Fruit fly (Drosophila melanogaster) whole organism, embryonic: ENCODE data around the gene CG14022.
A peak's percentile ranks its signal among the peaks of the same experiment; 100 is the strongest.

ENCODE experiments used
- Blimp-1 ChIP-seq: fragments of 200-800 bp; sonication (Bioruptor generic); optimal IDR thresholded peaks from 3 replicates; lab custom pipeline; 2018; ENCODE audit warnings: missing biosample characterization, missing genetic modification characterization, mild to moderate bottlenecking, moderate library complexity, missing genetic modification reagents
- BtbVII ChIP-seq: fragments of 200-800 bp; sonication (Bioruptor generic); optimal IDR thresholded peaks from 3 replicates; lab custom pipeline; 2017; ENCODE audit warnings: missing biosample characterization, mild to moderate bottlenecking, missing genetic modification characterization
- CG10321 ChIP-seq: fragments of 200-800 bp; sonication (Bioruptor generic); IDR thresholded peaks from 2 replicates; pipeline ENCODE4 v1.3.6; 2022; ENCODE audit warnings: missing biosample characterization, missing genetic modification characterization
- CG11696 ChIP-seq: fragments of 200-800 bp; sonication (Bioruptor generic); IDR thresholded peaks from 2 replicates; pipeline ENCODE4 v1.3.6; 2022; ENCODE audit warnings: missing biosample characterization, missing genetic modification characterization
- CG13424 ChIP-seq: fragments of 200-800 bp; sonication (Bioruptor generic); optimal IDR thresholded peaks from 2 replicates; lab custom pipeline; 2019; ENCODE audit warnings: missing biosample characterization, mild to moderate bottlenecking, missing genetic modification characterization, moderate library complexity
- CG14050 ChIP-seq: fragments of 200-800 bp; sonication (Bioruptor generic); IDR thresholded peaks from 3 replicates; pipeline ENCODE4 v1.3.6; 2022; ENCODE audit warnings: missing biosample characterization, missing genetic modification characterization
- CG17328 ChIP-seq: fragments of 200-800 bp; sonication (Bioruptor generic); IDR thresholded peaks from 2 replicates; pipeline ENCODE4 v1.3.6; 2022; ENCODE audit warnings: missing biosample characterization, missing genetic modification characterization
- CG17612 ChIP-seq: fragments of 200-800 bp; sonication (Bioruptor generic); IDR thresholded peaks from 2 replicates; pipeline ENCODE4 v1.3.6; 2022; ENCODE audit warnings: missing biosample characterization, missing genetic modification characterization
- CG1832 ChIP-seq: fragments of 200-800 bp; sonication (Bioruptor generic); optimal IDR thresholded peaks from 2 replicates; lab custom pipeline; 2017; ENCODE audit warnings: missing biosample characterization, mild to moderate bottlenecking, missing genetic modification characterization, inconsistent platforms
- CG18476 ChIP-seq: fragments of 200-800 bp; sonication (Bioruptor generic); optimal IDR thresholded peaks from 2 replicates; lab custom pipeline; 2016; ENCODE audit warnings: missing biosample characterization, mild to moderate bottlenecking, missing genetic modification characterization
- CG2129 ChIP-seq: fragments of 200-800 bp; sonication (Bioruptor generic); IDR thresholded peaks from 2 replicates; pipeline ENCODE4 v1.3.6; 2022; ENCODE audit warnings: missing biosample characterization, missing genetic modification characterization; ENCODE audit not compliant: partially characterized antibody
- CG2678 ChIP-seq: fragments of 200-800 bp; sonication (Bioruptor generic); optimal IDR thresholded peaks from 3 replicates; lab custom pipeline; 2019; ENCODE audit warnings: missing biosample characterization, mild to moderate bottlenecking, missing genetic modification characterization, moderate library complexity
- CG3838 ChIP-seq: fragments of 200-800 bp; sonication (Bioruptor generic); optimal IDR thresholded peaks from 3 replicates; lab custom pipeline; 2016; ENCODE audit warnings: missing biosample characterization, missing genetic modification characterization
- CG3995 ChIP-seq: fragments of 200-800 bp; sonication (Bioruptor generic); optimal IDR thresholded peaks from 3 replicates; lab custom pipeline; 2016; ENCODE audit warnings: missing biosample characterization, missing genetic modification characterization
- CG7556 ChIP-seq: fragments of 200-800 bp; sonication (Bioruptor generic); optimal IDR thresholded peaks from 2 replicates; lab custom pipeline; 2017; ENCODE audit warnings: missing biosample characterization, mild to moderate bottlenecking, missing genetic modification characterization
- CG7839 ChIP-seq: fragments of 200-800 bp; sonication (Bioruptor generic); optimal IDR thresholded peaks from 3 replicates; lab custom pipeline; 2018; ENCODE audit warnings: missing biosample characterization, mild to moderate bottlenecking, missing genetic modification characterization, moderate library complexity
- CG8388 ChIP-seq: fragments of 200-800 bp; sonication (Bioruptor generic); optimal IDR thresholded peaks from 2 replicates; lab custom pipeline; 2019; ENCODE audit warnings: missing biosample characterization, mild to moderate bottlenecking, missing genetic modification characterization, moderate library complexity
- CG8478 ChIP-seq: fragments of >200 bp; optimal IDR thresholded peaks from 2 replicates; lab custom pipeline; 2018
- CG9817 ChIP-seq: fragments of 200-800 bp; sonication (Bioruptor generic); optimal IDR thresholded peaks from 2 replicates; lab custom pipeline; 2018; ENCODE audit warnings: missing biosample characterization, mild to moderate bottlenecking, missing genetic modification characterization, moderate library complexity
- Dfd ChIP-seq, 2 experiments: fragments of >200 bp; optimal IDR thresholded peaks; 2 replicates each; lab custom pipeline; 2017; ENCODE audit warnings: missing biosample characterization in 2 of 2, missing genetic modification characterization in 2 of 2
- Drgx ChIP-seq: fragments of 200-800 bp; sonication (Bioruptor generic); IDR thresholded peaks from 2 replicates; pipeline ENCODE4 v1.3.6; 2022; ENCODE audit warnings: missing biosample characterization, missing genetic modification characterization
- E2f1 ChIP-seq: fragments of 200-800 bp; sonication (Bioruptor generic); IDR thresholded peaks from 2 replicates; pipeline ENCODE4 v1.3.6; 2022; ENCODE audit warnings: missing biosample characterization, missing genetic modification characterization
- Oaz ChIP-seq: fragments of 200-800 bp; sonication (Bioruptor generic); IDR thresholded peaks from 2 replicates; pipeline ENCODE4 v1.3.6; 2022; ENCODE audit warnings: missing biosample characterization, missing genetic modification characterization
- Pdp1 ChIP-seq, 2 experiments: fragments of 200-800 bp; sonication (Bioruptor generic); optimal IDR thresholded peaks; 3 replicates each; lab custom pipeline; 2016; ENCODE audit warnings: missing biosample characterization in 2 of 2, missing genetic modification characterization in 2 of 2, mild to moderate bottlenecking in 1 of 2, moderate library complexity in 1 of 2
- Xrp1 ChIP-seq: fragments of 200-800 bp; sonication (Bioruptor generic); IDR thresholded peaks from 2 replicates; pipeline ENCODE4 v1.3.6; 2022; ENCODE audit warnings: missing biosample characterization, missing genetic modification characterization
- bsh ChIP-seq, 2 experiments: fragments of 200-800 bp; sonication (Bioruptor generic); optimal IDR thresholded peaks; 2 replicates each; lab custom pipeline; 2017 to 2018; ENCODE audit warnings: mild to moderate bottlenecking in 2 of 2, missing biosample characterization in 2 of 2, missing genetic modification characterization in 2 of 2, moderate library complexity in 1 of 2
- croc ChIP-seq: fragments of 200-800 bp; sonication (Bioruptor generic); conservative IDR thresholded peaks from 3 replicates; pipeline ENCODE4 v1.3.6; 2022; ENCODE audit warnings: missing biosample characterization, missing genetic modification characterization
- crol ChIP-seq: fragments of 200-800 bp; sonication (Bioruptor generic); IDR thresholded peaks from 2 replicates; pipeline ENCODE4 v1.3.6; 2022; ENCODE audit warnings: missing biosample characterization, missing genetic modification characterization
- da ChIP-seq: fragments of 200-800 bp; sonication (Bioruptor generic); optimal IDR thresholded peaks from 2 replicates; lab custom pipeline; 2016; ENCODE audit warnings: missing biosample characterization, missing genetic modification characterization
- dmrt11E ChIP-seq: fragments of 200-800 bp; sonication (Bioruptor generic); optimal IDR thresholded peaks from 3 replicates; lab custom pipeline; 2018; ENCODE audit warnings: missing biosample characterization, mild to moderate bottlenecking, missing genetic modification characterization, moderate library complexity
- fd3F ChIP-seq: fragments of 200-800 bp; sonication (Bioruptor generic); optimal IDR thresholded peaks from 2 replicates; lab custom pipeline; 2018; ENCODE audit warnings: missing biosample characterization, mild to moderate bottlenecking, missing genetic modification characterization, moderate library complexity
- fru ChIP-seq: fragments of >200 bp; optimal IDR thresholded peaks from 2 replicates; lab custom pipeline; 2017
- gcm2 ChIP-seq: fragments of 200-800 bp; sonication (Bioruptor generic); optimal IDR thresholded peaks from 2 replicates; lab custom pipeline; 2016; ENCODE audit warnings: missing biosample characterization, missing genetic modification characterization
- gem ChIP-seq: fragments of 200-800 bp; sonication (Bioruptor generic); optimal IDR thresholded peaks from 2 replicates; lab custom pipeline; 2019; ENCODE audit warnings: missing biosample characterization, mild to moderate bottlenecking, missing genetic modification characterization, moderate library complexity
- grau ChIP-seq: fragments of 200-800 bp; optimal IDR thresholded peaks from 3 replicates; lab custom pipeline; 2019; ENCODE audit warnings: missing biosample characterization, mild to moderate bottlenecking, missing genetic modification characterization, moderate library complexity
- hbn ChIP-seq: fragments of 200-800 bp; sonication (Bioruptor generic); IDR thresholded peaks from 2 replicates; pipeline ENCODE4 v1.3.6; 2022; ENCODE audit warnings: missing biosample characterization, missing genetic modification characterization; ENCODE audit not compliant: partially characterized antibody
- mam ChIP-seq: fragments of 200-800 bp; sonication (Bioruptor generic); optimal IDR thresholded peaks from 3 replicates; lab custom pipeline; 2016; ENCODE audit warnings: missing biosample characterization, missing genetic modification characterization
- nom ChIP-seq: fragments of 200-800 bp; sonication (Bioruptor generic); optimal IDR thresholded peaks from 2 replicates; lab custom pipeline; 2017; ENCODE audit warnings: missing biosample characterization, missing genetic modification characterization, mild to moderate bottlenecking, moderate library complexity, missing genetic modification reagents
- phol ChIP-seq: fragments of 200-800 bp; sonication (Bioruptor generic); optimal IDR thresholded peaks from 3 replicates; lab custom pipeline; 2018; ENCODE audit warnings: missing biosample characterization, mild to moderate bottlenecking, missing genetic modification characterization, moderate library complexity
- row ChIP-seq: fragments of 200-800 bp; sonication (Bioruptor generic); IDR thresholded peaks from 3 replicates; pipeline ENCODE4 v1.3.6; 2022; ENCODE audit warnings: missing biosample characterization, missing genetic modification characterization
- sens ChIP-seq: fragments of 200-800 bp; sonication (Bioruptor generic); peaks from one replicate; lab custom pipeline; 2016; ENCODE audit warnings: missing biosample characterization, missing genetic modification characterization
- sisA ChIP-seq: fragments of 200-800 bp; sonication (Bioruptor generic); IDR thresholded peaks from 2 replicates; pipeline ENCODE4 v1.3.6; 2022; ENCODE audit warnings: missing biosample characterization, missing genetic modification characterization
- slp2 ChIP-seq: fragments of 200-800 bp; sonication (Bioruptor generic); optimal IDR thresholded peaks from 2 replicates; lab custom pipeline; 2016; ENCODE audit warnings: missing biosample characterization, missing genetic modification characterization
- sob ChIP-seq: fragments of 200-800 bp; sonication (Bioruptor generic); IDR thresholded peaks from 2 replicates; pipeline ENCODE4 v1.3.6; 2022; ENCODE audit warnings: missing biosample characterization, missing genetic modification characterization
- ssp ChIP-seq: fragments of 200-800 bp; sonication (Bioruptor generic); IDR thresholded peaks from 2 replicates; pipeline ENCODE4 v1.3.6; 2022; ENCODE audit warnings: missing biosample characterization, missing genetic modification characterization
- unpg ChIP-seq: fragments of 200-800 bp; sonication (Bioruptor generic); optimal IDR thresholded peaks from 3 replicates; lab custom pipeline; 2018; ENCODE audit warnings: missing biosample characterization, mild to moderate bottlenecking, missing genetic modification characterization, moderate library complexity
- zen ChIP-seq: fragments of 200-800 bp; sonication (Bioruptor generic); optimal IDR thresholded peaks from 3 replicates; lab custom pipeline; 2018; ENCODE audit warnings: missing biosample characterization, mild to moderate bottlenecking, missing genetic modification characterization, moderate library complexity

The CG14022 gene

dm6 chr2L:5292643-5292963 is 36.1 kb downstream of the CG14022 start (continued):
- TF ChIP-seq fd3F (GFP tag; lab: Kevin White, UChicago): no peak
- peak; percentile 36 for TF ChIP-seq dmrt11E (tag; lab: Kevin White, UChicago)
- peak; percentile 30; the same call in 1 of the 2 replicates for TF ChIP-seq Xrp1 (GFP tag; lab: Robert Waterston, UW)
- TF ChIP-seq CG18476 (GFP tag; lab: Kevin White, UChicago): no peak
- TF ChIP-seq Blimp-1: peak; percentile 1
- peak; percentile 14 for TF ChIP-seq phol
- TF ChIP-seq CG13424: peak; percentile 9
- no peak for TF ChIP-seq sisA (GFP tag; lab: Robert Waterston, UW)
- no peak for TF ChIP-seq E2f1 (GFP tag; lab: Robert Waterston, UW)
- no peak for TF ChIP-seq mam (GFP tag; lab: Kevin White, UChicago)
- peak; percentile 21 for TF ChIP-seq unpg (GFP tag; lab: Kevin White, UChicago)
- TF ChIP-seq Dfd (GFP tag; optimal IDR thresholded peaks at IDR 0.05; lab: Kevin White, UChicago): no peak
- TF ChIP-seq Drgx: peak; percentile 69
- no peak for TF ChIP-seq BtbVII (GFP tag; lab: Kevin White, UChicago)
- TF ChIP-seq CG8388 (GFP tag; lab: Kevin White, UChicago): no peak
- peak; percentile 1 for TF ChIP-seq CG7839 (tag; lab: Kevin White, UChicago)
- peak; percentile 25 for TF ChIP-seq gem (tag; lab: Kevin White, UChicago)
- TF ChIP-seq grau (tag; lab: Kevin White, UChicago): peak; percentile 87
- TF ChIP-seq CG7556 (GFP tag; lab: Kevin White, UChicago): no peak
- TF ChIP-seq da: no peak
- TF ChIP-seq CG11696: no peak
- TF ChIP-seq croc: no peak; the same call in 2 of the 3 replicates
- no peak for TF ChIP-seq slp2 (GFP tag; lab: Kevin White, UChicago)
- TF ChIP-seq sens (GFP tag; lab: Kevin White, UChicago): peak; percentile 7
- no peak for TF ChIP-seq CG3838 (GFP tag; lab: Kevin White, UChicago)
- peak; percentile 31; the same call in 2 of the 3 replicates for TF ChIP-seq row (GFP tag; lab: Robert Waterston, UW)
- TF ChIP-seq sob (GFP tag; lab: Robert Waterston, UW): no peak
- TF ChIP-seq CG2678 (tag; lab: Kevin White, UChicago): peak; percentile 6
- peak; percentile 87 for TF ChIP-seq nom (GFP tag; lab: Kevin White, UChicago)
- TF ChIP-seq fru (lab: Kevin White, UChicago): no peak
- TF ChIP-seq bsh (GFP tag; optimal IDR thresholded peaks at IDR 0.05; lab: Kevin White, UChicago): peak; percentile 34 to 52

- TF ChIP-seq Pdp1 (GFP tag; optimal IDR thresholded peaks at IDR 0.05; lab: Kevin White, UChicago): peak in 1 of 2 experiments; percentile 44
- TF ChIP-seq crol (GFP tag; lab: Robert Waterston, UW): peak; percentile 52; the same call in 1 of the 2 replicates
- TF ChIP-seq nom (GFP tag; lab: Kevin White, UChicago): peak; percentile 33
- no peak for TF ChIP-seq CG3995 (GFP tag; lab: Kevin White, UChicago)
- no peak for TF ChIP-seq CG9817 (tag; lab: Kevin White, UChicago)
- no peak for TF ChIP-seq dmrt11E (tag; lab: Kevin White, UChicago)
- TF ChIP-seq CG8478 (lab: Kevin White, UChicago): peak; percentile 60
- TF ChIP-seq CG14050 (GFP tag; lab: Robert Waterston, UW): no peak
- TF ChIP-seq zen (tag; lab: Kevin White, UChicago): no peak
- TF ChIP-seq CG1832 (GFP tag; lab: Kevin White, UChicago): peak; percentile 5
- no peak for TF ChIP-seq CG17328 (GFP tag; lab: Robert Waterston, UW)
- TF ChIP-seq CG10321 (GFP tag; lab: Robert Waterston, UW): peak; percentile 77
- TF ChIP-seq Oaz (GFP tag; lab: Robert Waterston, UW): no peak
- no peak for TF ChIP-seq CG7839 (tag; lab: Kevin White, UChicago)
- TF ChIP-seq ssp (GFP tag; lab: Robert Waterston, UW): no peak
- no peak for TF ChIP-seq CG17612 (GFP tag; lab: Robert Waterston, UW)
- TF ChIP-seq hbn (GFP tag; lab: Robert Waterston, UW): no peak
- no peak for TF ChIP-seq gcm2 (GFP tag; lab: Kevin White, UChicago)
- TF ChIP-seq CG2129 (GFP tag; lab: Robert Waterston, UW): no peak
These were observed 36.6 kb downstream of the CG14022 start for dm6 chr2L:5291869-5292642.
